Fruit fly (Drosophila melanogaster): ENCODE measurements around the gene Eig71Ek.

DNA sequence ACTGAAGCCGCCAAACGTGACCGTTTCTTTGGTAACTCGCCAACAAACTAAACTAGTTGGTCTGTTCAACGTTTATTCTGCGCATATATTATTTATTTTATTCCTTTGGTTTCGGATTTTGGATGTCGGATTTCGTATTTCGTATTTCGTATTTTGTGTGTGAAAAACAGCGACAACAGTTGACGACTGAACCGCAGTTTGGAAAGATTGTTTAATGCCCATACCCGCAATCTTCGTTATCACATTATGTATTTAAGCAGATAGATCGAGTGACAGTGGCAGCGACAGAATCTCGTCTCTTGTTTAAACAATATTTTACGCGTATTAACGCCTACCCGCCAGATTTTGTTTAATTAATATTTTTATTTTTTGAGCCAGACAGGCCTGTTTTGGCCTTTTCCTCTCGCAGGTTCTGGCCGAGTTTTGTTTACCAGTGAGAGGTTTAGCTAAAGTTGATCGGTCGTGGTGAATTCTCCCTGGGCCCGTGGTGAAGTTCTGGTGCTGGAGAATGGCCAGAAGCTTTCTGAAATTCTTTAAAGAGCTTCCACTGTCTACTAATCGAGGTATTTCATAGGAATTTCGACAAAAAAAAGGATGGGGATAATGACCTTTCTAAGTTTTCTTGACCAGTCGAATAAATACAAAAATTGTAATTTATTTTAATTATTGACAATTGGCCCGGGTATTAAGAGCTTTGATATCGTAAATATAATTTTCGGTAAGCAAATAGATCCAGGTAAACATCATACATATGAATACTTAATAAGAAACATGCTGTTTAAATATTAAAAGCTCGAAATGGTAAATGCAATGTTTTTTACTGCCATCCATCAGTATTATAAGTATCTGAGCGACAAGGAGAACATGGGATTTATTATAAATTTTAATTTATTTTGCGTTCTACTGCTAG lies 13.1 kb upstream of the Eig71Ek start, which contains the start of the genes comm3 and CG43083:
- TF ChIP-seq bab1 (GFP tag; optimal IDR thresholded peaks at IDR 0.05) (no peak), cnc (optimal IDR thresholded peaks at IDR 0.05) (no peak), CG14711 (tag; optimal IDR thresholded peaks at IDR 0.05) (no peak), CG33017 (tag; optimal IDR thresholded peaks at IDR 0.05) (no peak), CG12768 (GFP tag; optimal IDR thresholded peaks at IDR 0.05) (no peak), ovo (GFP tag; optimal IDR thresholded peaks at IDR 0.05) (no peak), CG7101 (tag; optimal IDR thresholded peaks at IDR 0.05) (no peak), pad (GFP tag; optimal IDR thresholded peaks at IDR 0.05) (no peak), cic (GFP tag; optimal IDR thresholded peaks at IDR 0.05) (no peak), kay (GFP tag; ENCODE audit: borderline replicate concordance) (no peak), CG7045 (GFP tag; optimal IDR thresholded peaks at IDR 0.05) (no peak), CG5204 (GFP tag; optimal IDR thresholded peaks at IDR 0.05) (no peak), CG11617 (GFP tag; optimal IDR thresholded peaks at IDR 0.05) (no peak)
